Fruit fly (Drosophila melanogaster) Kc167 (cell line): ENCODE measurements around the gene CG12229.

Experiments
- Sin3A ChIP-seq: fragments of >200 bp; optimal IDR thresholded peaks from 2 replicates; lab custom pipeline; 2018; ENCODE audit warnings: missing external identifiers
- h ChIP-seq: fragments of >200 bp; optimal IDR thresholded peaks from 3 replicates; lab custom pipeline; 2018; ENCODE audit warnings: missing external identifiers
- psq ChIP-seq: fragments of >200 bp; optimal IDR thresholded peaks from 2 replicates; lab custom pipeline; 2017; ENCODE audit warnings: missing external identifiers
- ttk ChIP-seq: sonication (Bioruptor generic); optimal IDR thresholded peaks from 2 replicates; lab custom pipeline; 2017; ENCODE audit warnings: missing external identifiers

- TF ChIP-seq psq (lab: Kevin White, UChicago) (no peak), h (lab: Kevin White, UChicago) (no peak), ttk (lab: Kevin White, UChicago) (no peak), Sin3A (no peak)
Measured at dm6 chr3L:17445629-17446431, 9.6 kb upstream of the CG12229 start.
